Worm (Caenorhabditis elegans) whole organism, L3 larva: ENCODE measurements around the gene ent-4.

Source experiments
- aly-2 ChIP-seq: fragments of 150-350 bp; optimal IDR thresholded peaks from 2 replicates; lab custom pipeline; 2014; ENCODE audit warnings: missing biosample characterization, missing genetic modification characterization
- ceh-28 ChIP-seq: fragments of 150-350 bp; optimal IDR thresholded peaks from 2 replicates; lab custom pipeline; 2014; ENCODE audit warnings: missing biosample characterization, missing genetic modification reagents, missing genetic modification characterization
- egl-27 ChIP-seq: sonication (generic microtip); optimal IDR thresholded peaks from 4 replicates; lab custom pipeline; 2017; ENCODE audit warnings: missing biosample characterization, missing genetic modification reagents, missing genetic modification characterization
- elt-2 ChIP-seq: sonication (generic microtip); optimal IDR thresholded peaks from 2 replicates; lab custom pipeline; 2016; ENCODE audit warnings: missing genetic modification reagents, mild to moderate bottlenecking, missing genetic modification characterization, missing compliant biosample characterization
- fos-1 ChIP-seq: fragments of 150-350 bp; optimal IDR thresholded peaks from 2 replicates; lab custom pipeline; 2014; ENCODE audit warnings: missing biosample characterization, missing genetic modification characterization
- jun-1 ChIP-seq: fragments of 150-350 bp; optimal IDR thresholded peaks from 2 replicates; lab custom pipeline; 2014; ENCODE audit warnings: missing biosample characterization, missing genetic modification reagents, missing genetic modification characterization
- nhr-77 ChIP-seq: fragments of 150-350 bp; optimal IDR thresholded peaks from 2 replicates; lab custom pipeline; 2014; ENCODE audit warnings: missing biosample characterization, missing genetic modification characterization
- pha-4 ChIP-seq: fragments of 150-350 bp; optimal IDR thresholded peaks from 2 replicates; lab custom pipeline; 2014; ENCODE audit warnings: missing biosample characterization, missing genetic modification reagents, missing genetic modification characterization
- pqm-1 ChIP-seq: fragments of 150-350 bp; optimal IDR thresholded peaks from 2 replicates; lab custom pipeline; 2017; ENCODE audit warnings: missing biosample characterization, missing genetic modification characterization, inconsistent platforms
- ztf-11 ChIP-seq: fragments of 150-350 bp; optimal IDR thresholded peaks from 2 replicates; lab custom pipeline; 2014; ENCODE audit warnings: missing biosample characterization, missing genetic modification characterization
- ztf-4 ChIP-seq: fragments of 150-350 bp; optimal IDR thresholded peaks from 2 replicates; lab custom pipeline; 2014; ENCODE audit warnings: missing biosample characterization, missing genetic modification characterization

DNA sequence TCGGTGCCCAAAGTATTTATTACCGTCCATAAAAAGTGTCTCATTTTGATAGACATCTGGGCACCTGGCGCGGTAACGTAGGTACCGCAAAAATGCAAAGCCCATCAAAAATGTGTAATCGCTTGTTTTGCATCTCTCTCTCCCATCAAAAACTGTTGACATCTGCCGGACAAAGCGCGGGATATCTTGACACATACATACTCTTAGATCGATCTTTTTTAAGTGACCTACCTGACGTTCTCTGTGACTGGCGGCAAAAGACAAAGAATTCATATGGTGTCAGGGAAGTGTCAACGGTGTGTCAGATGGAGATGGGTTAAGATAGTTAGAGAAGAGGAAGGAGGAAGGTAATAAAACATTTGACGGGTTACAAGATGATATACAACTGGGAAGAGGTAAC, 7.8 kb upstream of the ent-4 start:
- no peak for TF ChIP-seq egl-27 (tag; lab: Kevin White, UChicago)
- TF ChIP-seq ceh-28: no peak
- no peak for TF ChIP-seq nhr-77 (tag; lab: Kevin White, UChicago)
- TF ChIP-seq pqm-1 (tag; lab: Kevin White, UChicago): no peak
- TF ChIP-seq elt-2 (tag; lab: Kevin White, UChicago): no peak
- no peak for TF ChIP-seq aly-2 (tag; lab: Kevin White, UChicago)
- TF ChIP-seq fos-1 (tag; lab: Kevin White, UChicago): no peak
- no peak for TF ChIP-seq ztf-4 (tag; lab: Kevin White, UChicago)
- TF ChIP-seq ztf-11 (tag; lab: Kevin White, UChicago): no peak
- no peak for TF ChIP-seq pha-4
- TF ChIP-seq jun-1 (tag; lab: Kevin White, UChicago): no peak
